Fruit fly (Drosophila melanogaster) whole organism, pupa: ENCODE measurements around the gene CG5746.
A peak's percentile ranks its signal among the peaks of the same experiment; 100 is the strongest.

Source experiments
- CG10348 ChIP-seq: fragments of 200-800 bp; sonication (Bioruptor generic); IDR thresholded peaks from 2 replicates; pipeline ENCODE4 v1.3.6; 2022; ENCODE audit warnings: missing biosample characterization, missing genetic modification characterization
- CG12605 ChIP-seq: fragments of 200-800 bp; sonication (Bioruptor generic); IDR thresholded peaks from 2 replicates; pipeline ENCODE4 v1.3.6; 2022; ENCODE audit warnings: missing biosample characterization, missing genetic modification characterization
- CG13204 ChIP-seq: fragments of 200-800 bp; sonication (Bioruptor generic); optimal IDR thresholded peaks from 2 replicates; lab custom pipeline; 2018; ENCODE audit warnings: missing biosample characterization, mild to moderate bottlenecking, missing genetic modification characterization, moderate library complexity
- CG15710 ChIP-seq: fragments of 200-800 bp; sonication (Bioruptor generic); optimal IDR thresholded peaks from 2 replicates; lab custom pipeline; 2018; ENCODE audit warnings: missing biosample characterization, mild to moderate bottlenecking, missing genetic modification characterization, moderate library complexity
- CG17806 ChIP-seq: fragments of 200-800 bp; sonication (Bioruptor generic); optimal IDR thresholded peaks from 2 replicates; lab custom pipeline; 2018; ENCODE audit warnings: missing biosample characterization, mild to moderate bottlenecking, missing genetic modification characterization, moderate library complexity
- CG32121 ChIP-seq: fragments of 200-800 bp; sonication (Bioruptor generic); IDR thresholded peaks from 2 replicates; pipeline ENCODE4 v1.3.6; 2022; ENCODE audit warnings: missing biosample characterization, missing genetic modification characterization
- CG34367 ChIP-seq: fragments of 200-800 bp; sonication (Bioruptor generic); optimal IDR thresholded peaks from 2 replicates; lab custom pipeline; 2018; ENCODE audit warnings: missing biosample characterization, mild to moderate bottlenecking, missing genetic modification characterization
- CG4496 ChIP-seq: fragments of 200-800 bp; sonication (Bioruptor generic); IDR thresholded peaks from 3 replicates; pipeline ENCODE4 v1.3.6; 2022; ENCODE audit warnings: missing biosample characterization, missing genetic modification characterization
- CG8159 ChIP-seq: fragments of 200-800 bp; sonication (Bioruptor generic); optimal IDR thresholded peaks from 3 replicates; lab custom pipeline; 2018; ENCODE audit warnings: missing biosample characterization, mild to moderate bottlenecking, missing genetic modification characterization, moderate library complexity
- CG9948 ChIP-seq: fragments of 200-800 bp; sonication (Bioruptor generic); optimal IDR thresholded peaks from 2 replicates; lab custom pipeline; 2018; ENCODE audit warnings: missing biosample characterization, mild to moderate bottlenecking, missing genetic modification characterization, moderate library complexity
- D1 ChIP-seq: fragments of 200-800 bp; sonication (Bioruptor generic); optimal IDR thresholded peaks from 2 replicates; lab custom pipeline; 2018; ENCODE audit warnings: missing biosample characterization, mild to moderate bottlenecking, missing genetic modification characterization, moderate library complexity
- EcR ChIP-seq: fragments of 200-800 bp; sonication (Bioruptor generic); optimal IDR thresholded peaks from 3 replicates; lab custom pipeline; 2019; ENCODE audit warnings: missing biosample characterization, missing genetic modification characterization, mild to moderate bottlenecking, moderate library complexity, missing genetic modification reagents
- Ets98B ChIP-seq: fragments of 200-800 bp; sonication (Bioruptor generic); IDR thresholded peaks from 2 replicates; pipeline ENCODE4 v1.3.6; 2022; ENCODE audit warnings: missing biosample characterization, missing genetic modification characterization
- Pif1A ChIP-seq: fragments of 200-800 bp; sonication (Bioruptor generic); optimal IDR thresholded peaks from 3 replicates; lab custom pipeline; 2016; ENCODE audit warnings: missing biosample characterization, missing genetic modification characterization
- Snoo ChIP-seq: fragments of 200-800 bp; sonication (Bioruptor generic); optimal IDR thresholded peaks from 3 replicates; lab custom pipeline; 2017; ENCODE audit warnings: missing biosample characterization, mild to moderate bottlenecking, missing genetic modification characterization, inconsistent platforms
- fd96Ca ChIP-seq: fragments of 200-800 bp; sonication (Bioruptor generic); IDR thresholded peaks from 3 replicates; pipeline ENCODE4 v1.3.6; 2022; ENCODE audit warnings: missing biosample characterization, missing genetic modification characterization
- gl ChIP-seq: fragments of 200-800 bp; sonication (Bioruptor generic); optimal IDR thresholded peaks from 2 replicates; lab custom pipeline; 2018; ENCODE audit warnings: missing biosample characterization, mild to moderate bottlenecking, missing genetic modification characterization
- rn ChIP-seq: fragments of 200-800 bp; sonication (Bioruptor generic); IDR thresholded peaks from 2 replicates; pipeline ENCODE4 v1.3.6; 2022; ENCODE audit warnings: missing biosample characterization, missing genetic modification characterization

Gene CG5746

DNA sequence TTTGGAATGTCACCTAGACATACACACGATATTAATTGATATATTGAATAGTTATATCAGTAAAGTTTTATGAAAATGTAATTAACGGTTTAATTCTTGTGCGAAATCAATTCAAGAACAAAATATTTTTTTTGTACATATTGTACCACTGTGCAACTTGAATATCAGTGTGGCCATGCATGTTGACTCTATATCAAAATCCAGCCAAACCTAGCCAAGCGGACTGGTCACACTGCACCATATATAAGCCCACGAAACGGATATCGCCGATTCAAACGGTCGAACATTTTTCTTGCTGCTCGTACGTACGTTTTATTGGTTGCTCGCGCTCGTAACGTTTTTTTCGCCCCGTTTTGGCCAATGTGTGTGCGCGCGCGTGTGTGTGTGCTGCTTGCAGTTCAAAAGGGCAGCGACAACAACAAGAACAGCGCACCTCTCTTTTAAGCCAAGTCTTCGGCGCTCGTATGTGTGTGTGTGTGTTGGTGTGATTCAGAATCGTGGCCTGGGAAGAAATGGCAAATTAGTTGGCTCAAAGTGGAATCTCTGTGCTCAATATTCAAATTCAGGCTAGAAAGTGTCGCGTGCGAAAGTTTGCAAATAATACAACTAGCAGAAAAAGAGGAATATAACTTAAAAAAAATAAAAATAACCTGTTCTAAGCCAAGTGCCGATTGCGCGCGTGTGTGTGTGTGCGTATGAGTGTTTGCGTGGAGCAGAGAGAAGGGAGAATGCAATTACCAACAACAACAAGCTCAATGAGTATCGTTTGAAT, 53.6 kb downstream of the CG5746 start, which contains the start of gene crb:
Gene crb (plus strand): TSS at position 295 of the 772 bp plus-strand sequence.
- TF ChIP-seq CG12605 (0 out of 2 replicates have a peak, but pooled peaks have one; percentile 8), CG8159 (tag; lab: Kevin White, UChicago) (peak; percentile 22), CG34367 (tag; lab: Kevin White, UChicago) (peak; percentile 45), fd96Ca (GFP tag; lab: Robert Waterston, UW) (peak; percentile 46; the same call in 1 of the 3 replicates), CG13204 (no peak), CG4496 (peak; percentile 62; the same call in 2 of the 3 replicates), Pif1A (GFP tag; lab: Kevin White, UChicago) (peak; percentile 8), CG17806 (no peak), CG15710 (tag; lab: Kevin White, UChicago) (peak; percentile 17), rn (GFP tag; lab: Robert Waterston, UW) (no peak), EcR (peak; percentile 36), CG10348 (GFP tag; lab: Robert Waterston, UW) (no peak), gl (tag; lab: Kevin White, UChicago) (no peak), Ets98B (GFP tag; lab: Robert Waterston, UW) (peak; percentile 21; the same call in 1 of the 2 replicates), D1 (no peak), CG32121 (GFP tag; lab: Robert Waterston, UW) (peak; percentile 46), Snoo (peak; percentile 45)

DNA sequence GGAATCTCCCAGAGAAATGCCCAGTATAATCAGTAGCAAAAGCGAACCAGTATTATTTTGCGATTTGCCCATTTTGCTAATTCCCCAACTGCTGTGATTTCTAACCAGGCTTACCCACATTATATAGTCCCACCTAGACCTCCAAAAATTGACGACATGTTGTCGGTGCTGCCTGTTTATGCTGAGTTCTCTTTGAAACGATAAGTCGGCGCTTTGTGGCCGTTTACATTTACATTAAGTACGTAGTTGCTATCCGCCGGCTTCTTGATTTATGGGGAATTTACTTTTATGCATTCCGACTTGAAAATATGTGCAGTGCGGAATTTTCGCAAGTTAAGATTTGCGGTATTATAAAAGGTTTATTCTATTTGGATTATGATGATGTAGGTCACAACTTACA, 54.3 kb downstream of the CG5746 start, which contains the start of gene CG5715:
Gene CG5715 (minus strand): TSS at position 101 of the 400 bp plus-strand sequence.
- no peak for TF ChIP-seq Ets98B (GFP tag; lab: Robert Waterston, UW)
- no peak for TF ChIP-seq CG8159 (tag; lab: Kevin White, UChicago)
- no peak for TF ChIP-seq CG9948 (tag; lab: Kevin White, UChicago)
- no peak for TF ChIP-seq CG15710 (tag; lab: Kevin White, UChicago)
- no peak for TF ChIP-seq CG10348 (GFP tag; lab: Robert Waterston, UW)
